Worm (Caenorhabditis elegans): ENCODE measurements around the gene set-8.

The set-8 gene

ce11 chrX:13435116-13435515 is 11.4 kb upstream of the set-8 start:
- TF ChIP-seq him-1 (tag; optimal IDR thresholded peaks at IDR 0.05) (no peak), dao-5 (tag; optimal IDR thresholded peaks at IDR 0.05) (no peak)

DNA sequence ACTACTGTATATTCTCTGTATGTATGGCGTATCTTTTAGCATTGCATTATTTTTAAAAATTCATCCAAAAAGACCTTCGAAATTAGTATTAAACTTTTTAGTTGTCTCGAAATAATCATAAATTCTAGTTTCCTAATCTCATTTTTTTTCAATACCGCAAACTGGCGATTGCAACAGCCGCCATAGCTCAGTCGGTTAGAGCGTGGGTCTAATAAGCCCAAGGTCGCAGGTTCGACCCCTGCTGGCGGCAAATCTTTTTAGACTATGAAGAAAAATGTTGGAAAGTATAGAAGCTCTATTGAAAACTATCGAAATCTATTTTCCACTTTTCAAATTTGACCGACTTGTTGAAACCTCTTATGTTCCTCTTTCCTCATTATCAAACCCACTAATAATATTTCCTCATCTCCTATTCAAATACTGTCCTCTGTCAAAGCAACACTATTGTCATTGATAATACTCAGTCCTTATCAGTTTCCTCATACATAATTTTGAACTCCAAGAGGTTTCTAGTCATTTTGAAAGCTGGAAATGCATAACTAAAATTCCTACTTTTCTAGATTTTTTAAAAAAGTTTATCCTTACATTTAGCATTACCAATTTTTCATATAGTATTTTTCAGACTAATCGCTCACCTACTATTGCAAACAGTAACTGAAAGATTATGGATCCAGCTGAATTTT is 10.6 kb upstream of the set-8 start, which contains the start of gene jmjd-3.3:
Gene jmjd-3.3 (plus strand): TSS at position 633 of the 683 bp plus-strand sequence.
- TF ChIP-seq him-1 (tag; optimal IDR thresholded peaks at IDR 0.05) (no peak), dao-5 (tag; optimal IDR thresholded peaks at IDR 0.05) (no peak), W03F9.2 (tag; optimal IDR thresholded peaks at IDR 0.05) (no peak)

- peak; percentile 9 for TF ChIP-seq him-1 (tag; optimal IDR thresholded peaks at IDR 0.05)
- peak; percentile 49 for TF ChIP-seq W03F9.2 (tag; optimal IDR thresholded peaks at IDR 0.05)
- no peak for TF ChIP-seq dao-5 (tag; optimal IDR thresholded peaks at IDR 0.05)
Observed at ce11 chrX:13442446-13442845, 4.1 kb upstream of the set-8 start.

DNA sequence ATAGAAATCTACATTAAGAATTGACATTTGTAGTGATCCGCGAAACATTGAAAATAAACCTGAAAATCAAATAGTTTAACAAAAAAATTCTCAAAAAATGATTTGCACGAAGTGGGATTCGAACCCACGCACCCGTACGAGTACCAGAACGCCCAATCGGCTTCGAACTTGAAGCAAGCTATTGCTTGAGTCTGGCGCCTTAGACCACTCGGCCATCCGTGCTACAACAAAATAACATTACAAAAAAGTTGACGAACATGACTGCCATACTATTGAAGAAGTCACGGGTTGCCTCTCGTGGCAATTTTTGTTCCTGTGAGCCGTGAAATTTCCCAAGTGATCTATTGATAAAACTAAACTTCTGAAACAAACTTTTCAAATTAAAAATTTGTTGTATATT is 3.2 kb upstream of the set-8 start:
- no peak for TF ChIP-seq W03F9.2 (tag; optimal IDR thresholded peaks at IDR 0.05)
- TF ChIP-seq him-1 (tag; optimal IDR thresholded peaks at IDR 0.05) = no peak
- TF ChIP-seq dao-5 (tag; optimal IDR thresholded peaks at IDR 0.05) = no peak

- TF ChIP-seq dao-5 (tag; optimal IDR thresholded peaks at IDR 0.05) (no peak), him-1 (tag; optimal IDR thresholded peaks at IDR 0.05) (no peak), W03F9.2 (tag; optimal IDR thresholded peaks at IDR 0.05) (no peak)
Observed at ce11 chrX:13444267-13444666, 2.3 kb upstream of the set-8 start.

- TF ChIP-seq dao-5 (tag; optimal IDR thresholded peaks at IDR 0.05) (peak; percentile 68), W03F9.2 (tag; optimal IDR thresholded peaks at IDR 0.05) (peak; percentile 44), him-1 (tag; optimal IDR thresholded peaks at IDR 0.05) (peak; percentile 69)
Observed at ce11 chrX:13448665-13449099, 2.2 kb downstream of the set-8 start.

ce11 chrX:13451578-13451977 is 5.1 kb downstream of the set-8 start, which contains the start of gene F02D10.6:
TSS of gene F02D10.6 (minus strand) at chrX:13451678.
- TF ChIP-seq dao-5 (tag; optimal IDR thresholded peaks at IDR 0.05) (no peak), him-1 (tag; optimal IDR thresholded peaks at IDR 0.05) (no peak), W03F9.2 (tag; optimal IDR thresholded peaks at IDR 0.05) (no peak)

- TF ChIP-seq W03F9.2 (tag; optimal IDR thresholded peaks at IDR 0.05) (no peak), him-1 (tag; optimal IDR thresholded peaks at IDR 0.05) (no peak), dao-5 (tag; optimal IDR thresholded peaks at IDR 0.05) (no peak)
Observed at ce11 chrX:13456442-13456841, 9.9 kb downstream of the set-8 start, which contains the start of gene flr-1. TSS of gene flr-1 (minus strand) at chrX:13456542.

- TF ChIP-seq him-1 (tag; optimal IDR thresholded peaks at IDR 0.05) (no peak), dao-5 (tag; optimal IDR thresholded peaks at IDR 0.05) (no peak), W03F9.2 (tag; optimal IDR thresholded peaks at IDR 0.05) (no peak)
Observed at ce11 chrX:13462519-13462918, 16.0 kb downstream of the set-8 start, which contains the start of gene F02D10.3. TSS of gene F02D10.3 (minus strand) at chrX:13462619.

DNA sequence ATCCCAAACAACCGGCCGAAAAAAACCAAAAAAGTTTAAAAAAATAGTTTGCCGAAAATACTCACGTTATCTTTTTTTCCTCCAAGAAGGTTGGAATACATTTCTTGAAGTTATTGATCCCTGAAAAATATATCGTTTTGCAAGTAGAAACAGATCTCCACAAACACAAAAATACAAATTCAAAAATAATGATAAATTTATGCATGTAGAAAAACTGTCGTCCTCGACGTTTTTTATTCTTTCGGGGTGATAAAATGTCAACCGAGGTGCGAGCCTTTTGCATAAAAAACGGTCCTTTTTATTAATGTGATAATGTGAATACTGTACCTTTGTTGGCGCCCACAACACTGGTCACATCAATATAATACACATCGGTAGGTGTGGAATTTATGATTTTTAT is 17.3 kb downstream of the set-8 start, which contains the start of gene F02D10.2:
Gene F02D10.2 (minus strand): TSS at position 101 of the 400 bp plus-strand sequence.
- no peak for TF ChIP-seq him-1 (tag; optimal IDR thresholded peaks at IDR 0.05)
- no peak for TF ChIP-seq dao-5 (tag; optimal IDR thresholded peaks at IDR 0.05)
- no peak for TF ChIP-seq W03F9.2 (tag; optimal IDR thresholded peaks at IDR 0.05)

DNA sequence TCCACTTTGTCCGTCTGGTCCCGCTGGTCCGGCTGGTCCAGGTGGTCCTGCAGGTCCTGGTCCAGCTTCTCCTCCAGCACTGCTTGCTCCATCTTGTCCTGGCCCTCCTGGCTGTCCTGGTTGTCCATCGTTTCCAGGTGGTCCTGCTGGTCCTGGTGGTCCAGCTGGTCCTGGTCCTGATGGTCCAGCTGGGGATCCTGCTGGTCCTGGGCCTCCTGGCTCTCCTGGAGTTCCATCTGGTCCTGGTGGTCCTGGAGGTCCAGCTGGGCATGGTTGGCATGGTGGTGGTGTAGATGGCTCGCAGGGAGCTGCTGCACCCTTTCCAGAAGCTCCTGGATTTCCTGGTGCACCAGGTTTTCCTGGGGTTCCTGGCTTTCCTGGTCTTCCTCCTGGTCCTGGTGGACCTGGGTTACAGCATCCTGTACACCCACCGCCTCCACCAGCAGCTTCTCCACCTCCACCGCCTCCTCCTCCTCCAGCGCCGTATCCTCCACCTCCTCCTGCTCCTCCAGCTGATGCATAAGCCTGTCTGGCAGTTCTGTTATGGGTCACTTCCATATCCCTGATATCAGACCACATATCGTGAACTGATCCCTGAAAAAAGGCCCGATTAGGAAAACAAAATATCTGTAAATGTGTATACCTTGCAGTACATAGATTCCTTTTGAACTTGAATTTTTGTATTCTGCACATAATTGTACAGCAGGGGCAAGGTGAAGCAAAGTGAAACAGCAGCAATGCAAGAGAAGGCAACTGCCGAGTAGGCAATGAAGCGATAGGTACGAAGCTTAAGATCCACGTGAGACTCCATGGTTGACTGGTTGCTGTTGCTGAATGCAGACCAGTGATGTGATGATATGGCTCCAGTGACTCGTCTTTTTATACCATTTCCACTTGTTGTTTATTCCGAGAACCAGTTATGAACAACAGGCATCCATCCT is 20.7 kb downstream of the set-8 start, which contains the start of gene col-183:
Gene col-183 (minus strand): TSS at position 839 of the 941 bp plus-strand sequence.
- TF ChIP-seq W03F9.2 (tag; optimal IDR thresholded peaks at IDR 0.05) (no peak), him-1 (tag; optimal IDR thresholded peaks at IDR 0.05) (no peak), dao-5 (tag; optimal IDR thresholded peaks at IDR 0.05) (no peak)

DNA sequence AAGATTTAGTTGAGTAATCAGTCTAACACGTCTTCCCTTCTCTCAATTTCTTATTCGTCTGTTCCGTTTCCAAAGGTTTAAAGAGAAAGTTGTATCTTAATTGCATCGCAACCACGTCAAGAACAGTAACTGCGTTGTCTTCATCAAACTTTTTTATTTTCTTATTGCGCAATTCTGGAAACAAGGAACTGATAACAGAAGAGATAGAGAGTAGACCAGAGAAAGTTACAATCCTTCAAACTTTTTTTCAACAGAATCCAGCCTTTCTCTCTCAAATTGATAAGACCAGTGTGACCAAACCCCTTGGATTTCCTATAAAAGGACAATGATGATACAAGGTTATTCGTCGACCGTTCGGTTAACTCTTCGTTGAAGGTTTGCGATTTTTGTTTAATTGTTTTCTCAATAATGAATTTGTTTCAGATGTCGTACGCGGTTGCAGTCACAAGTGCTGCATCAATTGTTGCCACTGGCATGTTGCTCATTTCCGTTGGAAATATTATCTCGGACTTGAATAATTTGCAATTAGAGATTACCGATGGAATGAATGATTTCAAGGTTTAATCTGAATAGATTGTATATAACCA is 22.6 kb downstream of the set-8 start, which contains the start of gene col-184:
Gene col-184 (plus strand): TSS at position 409 of the 587 bp plus-strand sequence.
- TF ChIP-seq W03F9.2 (tag; optimal IDR thresholded peaks at IDR 0.05) (no peak), him-1 (tag; optimal IDR thresholded peaks at IDR 0.05) (no peak), dao-5 (tag; optimal IDR thresholded peaks at IDR 0.05) (no peak)

Data from whole organism, L4/young adult.